Fruit fly (Drosophila melanogaster): ENCODE results near the gene Msp300.
A peak's percentile ranks its signal among the peaks of the same experiment; 100 is the strongest.

The Msp300 gene

dm6 chr2L:5100577-5100976, at the start of gene Msp300:
Msp300 (plus strand) TSS chr2L:5100877.
- TF ChIP-seq gl (tag; optimal IDR thresholded peaks at IDR 0.05), result no peak
- no peak for TF ChIP-seq CG4496 (GFP tag; IDR thresholded peaks at IDR 0.05)
- no peak for TF ChIP-seq CG14655 (GFP tag; optimal IDR thresholded peaks at IDR 0.05)
- no peak for TF ChIP-seq CG13204 (GFP tag; optimal IDR thresholded peaks at IDR 0.05)
- no peak for TF ChIP-seq CG32121 (GFP tag; IDR thresholded peaks at IDR 0.05)
- no peak for TF ChIP-seq CG17806 (tag; optimal IDR thresholded peaks at IDR 0.05)

dm6 chr2L:5052367-5052914, 48.2 kb upstream of the Msp300 start, which contains the start of gene senju:
senju (plus strand) TSS chr2L:5052843.
- peak; percentile 79 for TF ChIP-seq CG8301 (tag; optimal IDR thresholded peaks at IDR 0.05)
- TF ChIP-seq Pif1A (GFP tag; optimal IDR thresholded peaks at IDR 0.05), result peak; percentile 89
- peak; percentile 74 for TF ChIP-seq CG8159 (tag; optimal IDR thresholded peaks at IDR 0.05)
- TF ChIP-seq rn (GFP tag; IDR thresholded peaks at IDR 0.05), result peak; percentile 58; the same call in 1 of the 2 replicates
- peak; percentile 87 for TF ChIP-seq Ets98B (GFP tag; IDR thresholded peaks at IDR 0.05)
- TF ChIP-seq CG14655 (GFP tag; optimal IDR thresholded peaks at IDR 0.05), result no peak
- peak; percentile 89 for TF ChIP-seq CG4496 (GFP tag; IDR thresholded peaks at IDR 0.05)
- peak; percentile 71 for TF ChIP-seq CG9948 (tag; optimal IDR thresholded peaks at IDR 0.05)
- TF ChIP-seq CG34367 (tag; optimal IDR thresholded peaks at IDR 0.05), result peak; percentile 68
- TF ChIP-seq CG32121 (GFP tag; IDR thresholded peaks at IDR 0.05), result peak; percentile 79
- TF ChIP-seq fd96Ca (GFP tag; IDR thresholded peaks at IDR 0.05), result peak; percentile 89
- no peak for TF ChIP-seq CG10348 (GFP tag; IDR thresholded peaks at IDR 0.05)
- peak; percentile 80 for TF ChIP-seq Pif1B (GFP tag; optimal IDR thresholded peaks at IDR 0.05)
- peak; percentile 73 for TF ChIP-seq CG12605 (GFP tag; IDR thresholded peaks at IDR 0.05)
- peak; percentile 65 for TF ChIP-seq gl (tag; optimal IDR thresholded peaks at IDR 0.05)
- TF ChIP-seq CG17806 (tag; optimal IDR thresholded peaks at IDR 0.05), result peak; percentile 77
- peak; percentile 77 for TF ChIP-seq CG15710 (tag; optimal IDR thresholded peaks at IDR 0.05)
- peak; percentile 57 for TF ChIP-seq EcR (GFP tag; optimal IDR thresholded peaks at IDR 0.05)
- peak; percentile 80 for TF ChIP-seq Snoo (tag; optimal IDR thresholded peaks at IDR 0.05)
- no peak for TF ChIP-seq D1 (tag; optimal IDR thresholded peaks at IDR 0.05)
- TF ChIP-seq CG13204 (GFP tag; optimal IDR thresholded peaks at IDR 0.05), result no peak

- TF ChIP-seq gl (tag; optimal IDR thresholded peaks at IDR 0.05), result no peak
- TF ChIP-seq rn (GFP tag; IDR thresholded peaks at IDR 0.05), result no peak
- no peak for TF ChIP-seq CG9948 (tag; optimal IDR thresholded peaks at IDR 0.05)
- no peak for TF ChIP-seq CG32121 (GFP tag; IDR thresholded peaks at IDR 0.05)
- TF ChIP-seq fd96Ca (GFP tag; IDR thresholded peaks at IDR 0.05), result no peak
Measured at dm6 chr2L:5052994-5053393, 47.7 kb upstream of the Msp300 start, which contains the start of gene eIF3h. eIF3h (minus strand) TSS chr2L:5053094.

dm6 chr2L:5054953-5055352, 45.7 kb upstream of the Msp300 start, which contains the start of the genes CG14036 and His3.3A:
CG14036 (minus strand) TSS chr2L:5055016.
His3.3A (plus strand) TSS chr2L:5055058.
- peak; percentile 25 for TF ChIP-seq EcR (GFP tag; optimal IDR thresholded peaks at IDR 0.05)
- TF ChIP-seq CG32121 (GFP tag; IDR thresholded peaks at IDR 0.05), result peak; percentile 35; the same call in 1 of the 2 replicates
- TF ChIP-seq CG8301 (tag; optimal IDR thresholded peaks at IDR 0.05), result no peak
- TF ChIP-seq CG15710 (tag; optimal IDR thresholded peaks at IDR 0.05), result peak; percentile 0

dm6 chr2L:5055528-5055927, 45.1 kb upstream of the Msp300 start:
- TF ChIP-seq D1 (tag; optimal IDR thresholded peaks at IDR 0.05) (no peak), CG8159 (tag; optimal IDR thresholded peaks at IDR 0.05) (no peak), CG8301 (tag; optimal IDR thresholded peaks at IDR 0.05) (no peak), CG10348 (GFP tag; IDR thresholded peaks at IDR 0.05) (no peak), CG4496 (GFP tag; IDR thresholded peaks at IDR 0.05) (no peak), CG15710 (tag; optimal IDR thresholded peaks at IDR 0.05) (no peak)

dm6 chr2L:5058094-5058493, 42.6 kb upstream of the Msp300 start, which contains the start of gene Nepl3:
Nepl3 (minus strand) TSS chr2L:5058248.
- no peak for TF ChIP-seq Pif1B (GFP tag; optimal IDR thresholded peaks at IDR 0.05)
- no peak for TF ChIP-seq CG12605 (GFP tag; IDR thresholded peaks at IDR 0.05)
- TF ChIP-seq rn (GFP tag; IDR thresholded peaks at IDR 0.05), result no peak
- TF ChIP-seq Pif1A (GFP tag; optimal IDR thresholded peaks at IDR 0.05), result no peak
- no peak for TF ChIP-seq CG8159 (tag; optimal IDR thresholded peaks at IDR 0.05)
- TF ChIP-seq CG9948 (tag; optimal IDR thresholded peaks at IDR 0.05), result no peak
- TF ChIP-seq CG14655 (GFP tag; optimal IDR thresholded peaks at IDR 0.05), result no peak
- TF ChIP-seq gl (tag; optimal IDR thresholded peaks at IDR 0.05), result no peak

- TF ChIP-seq Ets98B (GFP tag; IDR thresholded peaks at IDR 0.05) (no peak), rn (GFP tag; IDR thresholded peaks at IDR 0.05) (no peak), CG8159 (tag; optimal IDR thresholded peaks at IDR 0.05) (peak; percentile 62), D1 (tag; optimal IDR thresholded peaks at IDR 0.05) (no peak), CG34367 (tag; optimal IDR thresholded peaks at IDR 0.05) (peak; percentile 43), CG12605 (GFP tag; IDR thresholded peaks at IDR 0.05) (no peak), CG32121 (GFP tag; IDR thresholded peaks at IDR 0.05) (no peak), CG4496 (GFP tag; IDR thresholded peaks at IDR 0.05) (peak; percentile 40; the same call in 1 of the 3 replicates), CG10348 (GFP tag; IDR thresholded peaks at IDR 0.05) (no peak), EcR (GFP tag; optimal IDR thresholded peaks at IDR 0.05) (no peak), gl (tag; optimal IDR thresholded peaks at IDR 0.05) (no peak), fd96Ca (GFP tag; IDR thresholded peaks at IDR 0.05) (no peak), Pif1A (GFP tag; optimal IDR thresholded peaks at IDR 0.05) (no peak), CG8301 (tag; optimal IDR thresholded peaks at IDR 0.05) (peak; percentile 39), CG14655 (GFP tag; optimal IDR thresholded peaks at IDR 0.05) (no peak), Snoo (tag; optimal IDR thresholded peaks at IDR 0.05) (peak; percentile 49), CG9948 (tag; optimal IDR thresholded peaks at IDR 0.05) (peak; percentile 41), CG13204 (GFP tag; optimal IDR thresholded peaks at IDR 0.05) (no peak), CG15710 (tag; optimal IDR thresholded peaks at IDR 0.05) (peak; percentile 52), Pif1B (GFP tag; optimal IDR thresholded peaks at IDR 0.05) (no peak), CG17806 (tag; optimal IDR thresholded peaks at IDR 0.05) (peak; percentile 31)
Measured at dm6 chr2L:5059645-5060254, 40.9 kb upstream of the Msp300 start, which contains the start of gene Rpn11. Rpn11 (minus strand) TSS chr2L:5059790.
